Fruit fly (Drosophila melanogaster) whole organism, embryonic: ENCODE data around the gene CG4297.
A peak's percentile ranks its signal among the peaks of the same experiment; 100 is the strongest.

Source experiments
- Asciz ChIP-seq: fragments of 200-800 bp; sonication (Bioruptor generic); optimal IDR thresholded peaks from 2 replicates; lab custom pipeline; 2017; ENCODE audit warnings: missing biosample characterization, mild to moderate bottlenecking, missing genetic modification characterization, missing genetic modification reagents
- Atf3 ChIP-seq: fragments of 200-800 bp; sonication (Bioruptor generic); optimal IDR thresholded peaks from 3 replicates; lab custom pipeline; 2016; ENCODE audit warnings: missing biosample characterization, missing genetic modification characterization
- B-H2 ChIP-seq: fragments of 200-800 bp; sonication (Bioruptor generic); optimal IDR thresholded peaks from 2 replicates; lab custom pipeline; 2018; ENCODE audit warnings: missing biosample characterization, mild to moderate bottlenecking, missing genetic modification characterization
- Bdp1 ChIP-seq: fragments of 200-800 bp; sonication (Bioruptor generic); optimal IDR thresholded peaks from 3 replicates; lab custom pipeline; 2016; ENCODE audit warnings: missing biosample characterization, missing genetic modification characterization
- CG10366 ChIP-seq: fragments of 200-800 bp; sonication (Bioruptor generic); IDR thresholded peaks from 2 replicates; pipeline ENCODE4 v1.3.6; 2022; ENCODE audit warnings: missing biosample characterization, missing genetic modification characterization
- CG11504 ChIP-seq: fragments of 200-800 bp; sonication (Bioruptor generic); optimal IDR thresholded peaks from 3 replicates; lab custom pipeline; 2019; ENCODE audit warnings: missing biosample characterization, mild to moderate bottlenecking, missing genetic modification characterization, moderate library complexity
- CG11723 ChIP-seq: fragments of 200-800 bp; sonication (Bioruptor generic); optimal IDR thresholded peaks from 2 replicates; lab custom pipeline; 2017; ENCODE audit warnings: missing biosample characterization, mild to moderate bottlenecking, missing genetic modification characterization
- CG12104 ChIP-seq: fragments of 200-800 bp; sonication (Bioruptor generic); optimal IDR thresholded peaks from 3 replicates; lab custom pipeline; 2016; ENCODE audit warnings: missing biosample characterization, missing genetic modification characterization
- CG12155 ChIP-seq: fragments of 200-800 bp; sonication (Bioruptor generic); optimal IDR thresholded peaks from 3 replicates; lab custom pipeline; 2016; ENCODE audit warnings: missing biosample characterization, missing genetic modification characterization
- CG12942 ChIP-seq: fragments of 200-800 bp; sonication (Bioruptor generic); optimal IDR thresholded peaks from 3 replicates; lab custom pipeline; 2016; ENCODE audit warnings: missing biosample characterization, missing genetic modification characterization
- CG14667 ChIP-seq: fragments of 200-800 bp; sonication (Bioruptor generic); IDR thresholded peaks from 2 replicates; pipeline ENCODE4 v1.3.6; 2022; ENCODE audit warnings: missing biosample characterization, missing genetic modification characterization
- CG14710 ChIP-seq: fragments of 200-800 bp; sonication (Bioruptor generic); optimal IDR thresholded peaks from 3 replicates; lab custom pipeline; 2019; ENCODE audit warnings: missing biosample characterization, mild to moderate bottlenecking, missing genetic modification characterization, moderate library complexity
- CG16863 ChIP-seq: fragments of 200-800 bp; sonication (Bioruptor generic); optimal IDR thresholded peaks from 3 replicates; lab custom pipeline; 2016; ENCODE audit warnings: missing biosample characterization, missing genetic modification characterization
- CG17802 ChIP-seq: fragments of 200-800 bp; sonication (Bioruptor generic); optimal IDR thresholded peaks from 2 replicates; lab custom pipeline; 2018; ENCODE audit warnings: missing biosample characterization, mild to moderate bottlenecking, missing genetic modification characterization, moderate library complexity
- CG30403 ChIP-seq: fragments of 200-800 bp; sonication (Bioruptor generic); optimal IDR thresholded peaks from 3 replicates; lab custom pipeline; 2016; ENCODE audit warnings: missing biosample characterization, missing genetic modification characterization
- CG5245 ChIP-seq: fragments of 200-800 bp; sonication (Bioruptor generic); optimal IDR thresholded peaks from 3 replicates; lab custom pipeline; 2016; ENCODE audit warnings: missing biosample characterization, missing genetic modification characterization
- CG6791 ChIP-seq: fragments of 200-800 bp; sonication (Bioruptor generic); IDR thresholded peaks from 3 replicates; pipeline ENCODE4 v1.3.6; 2022; ENCODE audit warnings: missing biosample characterization, missing genetic modification characterization; ENCODE audit not compliant: partially characterized antibody
- CG7839 ChIP-seq: fragments of 200-800 bp; sonication (Bioruptor generic); optimal IDR thresholded peaks from 3 replicates; lab custom pipeline; 2018; ENCODE audit warnings: missing biosample characterization, mild to moderate bottlenecking, missing genetic modification characterization, moderate library complexity
- CG7963 ChIP-seq: fragments of 200-800 bp; sonication (Bioruptor generic); IDR thresholded peaks from 3 replicates; pipeline ENCODE4 v1.3.6; 2022; ENCODE audit warnings: missing biosample characterization, missing genetic modification characterization; ENCODE audit not compliant: partially characterized antibody
- CG8944 ChIP-seq: fragments of 200-800 bp; sonication (Bioruptor generic); optimal IDR thresholded peaks from 3 replicates; lab custom pipeline; 2016; ENCODE audit warnings: missing biosample characterization, missing genetic modification characterization
- CkIIα-i1 ChIP-seq: fragments of 200-800 bp; sonication (Bioruptor generic); IDR thresholded peaks from 2 replicates; pipeline ENCODE4 v1.3.6; 2022; ENCODE audit warnings: missing biosample characterization, missing genetic modification characterization
- Dek ChIP-seq: fragments of 200-800 bp; sonication (Bioruptor generic); optimal IDR thresholded peaks from 3 replicates; lab custom pipeline; 2019; ENCODE audit warnings: missing biosample characterization, mild to moderate bottlenecking, missing genetic modification characterization, moderate library complexity
- Eip74EF ChIP-seq, 2 experiments: fragments of 200-800 bp in 1 of 2; fragments of >200 bp in 1 of 2; sonication (Bioruptor generic) in 1 of 2; optimal IDR thresholded peaks; 2 replicates each; lab custom pipeline; 2017 to 2019; ENCODE audit warnings: missing biosample characterization in 2 of 2, missing genetic modification characterization in 2 of 2, mild to moderate bottlenecking in 1 of 2, moderate library complexity in 1 of 2
- Fer1 ChIP-seq: fragments of 200-800 bp; sonication (Bioruptor generic); optimal IDR thresholded peaks from 2 replicates; lab custom pipeline; 2017; ENCODE audit warnings: missing biosample characterization, mild to moderate bottlenecking, missing genetic modification characterization
- Hr39 ChIP-seq: fragments of >200 bp; optimal IDR thresholded peaks from 2 replicates; lab custom pipeline; 2017
- Myb ChIP-seq: fragments of 200-800 bp; sonication (Bioruptor generic); optimal IDR thresholded peaks from 2 replicates; lab custom pipeline; 2016; ENCODE audit warnings: missing biosample characterization, missing genetic modification characterization
- NC2α ChIP-seq: fragments of 200-800 bp; sonication (Bioruptor generic); optimal IDR thresholded peaks from 2 replicates; lab custom pipeline; 2016; ENCODE audit warnings: missing biosample characterization, missing genetic modification characterization
- NK7.1 ChIP-seq: fragments of 200-800 bp; sonication (Bioruptor generic); optimal IDR thresholded peaks from 3 replicates; lab custom pipeline; 2016; ENCODE audit warnings: missing biosample characterization, missing genetic modification characterization
- Nf-YB ChIP-seq: fragments of 200-800 bp; sonication (Bioruptor generic); optimal IDR thresholded peaks from 3 replicates; lab custom pipeline; 2019; ENCODE audit warnings: missing biosample characterization, mild to moderate bottlenecking, missing genetic modification characterization, moderate library complexity
- PHDP ChIP-seq: fragments of 200-800 bp; sonication (Bioruptor generic); optimal IDR thresholded peaks from 3 replicates; lab custom pipeline; 2018; ENCODE audit warnings: missing biosample characterization, mild to moderate bottlenecking, missing genetic modification characterization, moderate library complexity
- Poxn ChIP-seq: fragments of 200-800 bp; sonication (Bioruptor generic); IDR thresholded peaks from 2 replicates; pipeline ENCODE4 v1.3.6; 2022; ENCODE audit warnings: missing biosample characterization, missing genetic modification characterization
- Trl ChIP-seq, 3 experiments: fragments of >200 bp in 2 of 3; fragments of 200-800 bp in 1 of 3; sonication (Bioruptor generic) in 1 of 3; optimal IDR thresholded peaks; 2 replicates in 1 of 3; 3 replicates in 2 of 3; lab custom pipeline; 2016 to 2017; ENCODE audit warnings: missing biosample characterization in 1 of 3, missing genetic modification characterization in 1 of 3
- Xbp1 ChIP-seq: fragments of 200-800 bp; sonication (Bioruptor generic); optimal IDR thresholded peaks from 3 replicates; lab custom pipeline; 2016; ENCODE audit warnings: missing biosample characterization, mild to moderate bottlenecking, missing genetic modification characterization
- ash1 ChIP-seq: fragments of 200-800 bp; sonication (Bioruptor generic); optimal IDR thresholded peaks from 2 replicates; lab custom pipeline; 2018; ENCODE audit warnings: missing biosample characterization, mild to moderate bottlenecking, missing genetic modification characterization
- az2 ChIP-seq: fragments of 200-800 bp; sonication (Bioruptor generic); optimal IDR thresholded peaks from 3 replicates; lab custom pipeline; 2016; ENCODE audit warnings: missing biosample characterization, missing genetic modification characterization
- bcd ChIP-seq: fragments of 200-800 bp; sonication (Bioruptor generic); optimal IDR thresholded peaks from 2 replicates; lab custom pipeline; 2017; ENCODE audit warnings: missing biosample characterization, mild to moderate bottlenecking, missing genetic modification characterization
- cad ChIP-seq: fragments of >200 bp; optimal IDR thresholded peaks from 2 replicates; lab custom pipeline; 2017; ENCODE audit warnings: missing biosample characterization, missing genetic modification characterization
- croc ChIP-seq: fragments of 200-800 bp; sonication (Bioruptor generic); conservative IDR thresholded peaks from 3 replicates; pipeline ENCODE4 v1.3.6; 2022; ENCODE audit warnings: missing biosample characterization, missing genetic modification characterization
- dmrt99B ChIP-seq: fragments of 200-800 bp; sonication (Bioruptor generic); optimal IDR thresholded peaks from 2 replicates; lab custom pipeline; 2018; ENCODE audit warnings: missing biosample characterization, mild to moderate bottlenecking, missing genetic modification characterization, moderate library complexity
- en ChIP-seq: fragments of 200-800 bp; sonication (Bioruptor generic); optimal IDR thresholded peaks from 2 replicates; lab custom pipeline; 2016; ENCODE audit warnings: missing biosample characterization, missing genetic modification characterization
- ewg ChIP-seq: fragments of 200-800 bp; sonication (Bioruptor generic); optimal IDR thresholded peaks from 3 replicates; lab custom pipeline; 2017; ENCODE audit warnings: mild to moderate bottlenecking, missing biosample characterization, missing genetic modification reagents, missing genetic modification characterization
- fd96Cb ChIP-seq: fragments of 200-800 bp; sonication (Bioruptor generic); optimal IDR thresholded peaks from 2 replicates; lab custom pipeline; 2018; ENCODE audit warnings: missing biosample characterization, mild to moderate bottlenecking, missing genetic modification characterization, moderate library complexity
- ham ChIP-seq: fragments of 200-800 bp; sonication (Bioruptor generic); IDR thresholded peaks from 2 replicates; pipeline ENCODE4 v1.3.6; 2022; ENCODE audit warnings: missing biosample characterization, missing genetic modification characterization
- klu ChIP-seq: fragments of 200-800 bp; sonication (Bioruptor generic); IDR thresholded peaks from 2 replicates; pipeline ENCODE4 v1.3.6; 2022; ENCODE audit warnings: missing biosample characterization, missing genetic modification characterization
- luna ChIP-seq: fragments of 200-800 bp; sonication (Bioruptor generic); optimal IDR thresholded peaks from 2 replicates; lab custom pipeline; 2016; ENCODE audit warnings: missing biosample characterization, missing genetic modification characterization
- mirr ChIP-seq: fragments of 200-800 bp; sonication (Bioruptor generic); optimal IDR thresholded peaks from 3 replicates; lab custom pipeline; 2018; ENCODE audit warnings: missing biosample characterization, mild to moderate bottlenecking, missing genetic modification characterization
- stc ChIP-seq: fragments of 200-800 bp; sonication (Bioruptor generic); IDR thresholded peaks from 2 replicates; pipeline ENCODE4 v1.3.6; 2022; ENCODE audit warnings: missing biosample characterization, missing genetic modification characterization
- stwl ChIP-seq: fragments of 200-800 bp; sonication (Bioruptor generic); optimal IDR thresholded peaks from 3 replicates; lab custom pipeline; 2018; ENCODE audit warnings: missing biosample characterization, mild to moderate bottlenecking, missing genetic modification characterization, moderate library complexity
- sug ChIP-seq: fragments of 200-800 bp; optimal IDR thresholded peaks from 2 replicates; lab custom pipeline; 2019; ENCODE audit warnings: missing biosample characterization, mild to moderate bottlenecking, missing genetic modification characterization, moderate library complexity
- yki ChIP-seq: fragments of >200 bp; optimal IDR thresholded peaks from 3 replicates; lab custom pipeline; 2018
- zen ChIP-seq: fragments of 200-800 bp; sonication (Bioruptor generic); optimal IDR thresholded peaks from 3 replicates; lab custom pipeline; 2018; ENCODE audit warnings: missing biosample characterization, mild to moderate bottlenecking, missing genetic modification characterization, moderate library complexity
- zfh1 ChIP-seq: fragments of 200-800 bp; sonication (Bioruptor generic); IDR thresholded peaks from 3 replicates; pipeline ENCODE4 v1.3.6; 2022; ENCODE audit warnings: missing biosample characterization, missing genetic modification characterization

Gene CG4297

DNA sequence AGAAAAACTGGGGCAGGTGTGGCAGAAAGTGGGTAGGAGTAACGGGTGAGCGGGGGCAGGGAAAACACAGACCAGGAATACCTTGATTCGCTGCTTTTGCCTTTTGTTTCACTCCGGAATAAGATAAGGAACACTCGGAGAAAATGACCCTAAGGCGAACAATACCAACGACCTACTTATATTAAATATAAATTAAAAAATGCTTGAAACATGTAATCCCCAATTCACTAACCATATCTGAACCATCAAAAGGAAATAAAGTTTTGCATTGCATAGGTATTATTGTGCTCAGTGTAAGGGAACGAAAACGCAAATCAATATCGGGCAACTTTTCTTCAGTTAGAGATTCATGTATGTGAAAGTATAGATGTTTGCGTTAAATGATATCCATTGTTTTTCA, 40.0 kb upstream of the CG4297 start (continued):
- TF ChIP-seq CG30403 (GFP tag; lab: Kevin White, UChicago) (peak; percentile 65), Xbp1 (GFP tag; lab: Kevin White, UChicago) (peak; percentile 76), croc (GFP tag; lab: Robert Waterston, UW) (no peak), CG12104 (GFP tag; lab: Kevin White, UChicago) (peak; percentile 31), ewg (GFP tag; lab: Kevin White, UChicago) (peak; percentile 46), CkIIα-i1 (no peak), Asciz (GFP tag; lab: Kevin White, UChicago) (no peak), mirr (GFP tag; lab: Kevin White, UChicago) (no peak), CG16863 (peak; percentile 21), fd96Cb (tag; lab: Kevin White, UChicago) (peak; percentile 4), Bdp1 (GFP tag; lab: Kevin White, UChicago) (no peak), Myb (GFP tag; lab: Kevin White, UChicago) (no peak), CG11723 (GFP tag; lab: Kevin White, UChicago) (peak; percentile 31), en (GFP tag; lab: Kevin White, UChicago) (no peak), CG8944 (no peak), ham (GFP tag; lab: Robert Waterston, UW) (no peak), stc (GFP tag; lab: Robert Waterston, UW) (peak; percentile 54; the same call in 1 of the 2 replicates), Eip74EF (GFP tag; optimal IDR thresholded peaks at IDR 0.05; lab: Kevin White, UChicago) (peak in 1 of 2 experiments; percentile 43), ash1 (GFP tag; lab: Kevin White, UChicago) (no peak), klu (GFP tag; lab: Robert Waterston, UW) (no peak), CG7839 (tag; lab: Kevin White, UChicago) (peak; percentile 82), stwl (no peak), az2 (GFP tag; lab: Kevin White, UChicago) (peak; percentile 65), NC2α (GFP tag; lab: Kevin White, UChicago) (no peak), cad (GFP tag; lab: Kevin White, UChicago) (no peak), bcd (peak; percentile 39), yki (lab: Kevin White, UChicago) (no peak), Trl (optimal IDR thresholded peaks at IDR 0.05; lab: Kevin White, UChicago) (no peak), Trl (GFP tag; optimal IDR thresholded peaks at IDR 0.05; lab: Kevin White, UChicago) (no peak), luna (GFP tag; lab: Kevin White, UChicago) (no peak), CG7963 (no peak), CG14710 (tag; lab: Kevin White, UChicago) (peak; percentile 19), CG12942 (GFP tag; lab: Kevin White, UChicago) (peak; percentile 15), CG5245 (GFP tag; lab: Kevin White, UChicago) (peak; percentile 63), CG6791 (GFP tag; lab: Robert Waterston, UW) (no peak), Dek (tag; lab: Kevin White, UChicago) (peak; percentile 55), CG12155 (GFP tag; lab: Kevin White, UChicago) (peak; percentile 50), B-H2 (GFP tag; lab: Kevin White, UChicago) (no peak), CG10366 (peak; percentile 67), Poxn (GFP tag; lab: Robert Waterston, UW) (no peak), zen (tag; lab: Kevin White, UChicago) (no peak), Atf3 (GFP tag; lab: Kevin White, UChicago) (no peak), Hr39 (lab: Kevin White, UChicago) (no peak), dmrt99B (peak; percentile 77), sug (tag; lab: Kevin White, UChicago) (no peak), zfh1 (GFP tag; lab: Robert Waterston, UW) (peak; percentile 77), CG11504 (peak; percentile 81), CG14667 (GFP tag; lab: Robert Waterston, UW) (0 out of 2 replicates have a peak, but pooled peaks have one; percentile 18), PHDP (tag; lab: Kevin White, UChicago) (peak; percentile 72), Nf-YB (peak; percentile 26), CG17802 (tag; lab: Kevin White, UChicago) (no peak), Fer1 (no peak), NK7.1 (GFP tag; lab: Kevin White, UChicago) (no peak)
